Fruit fly (Drosophila melanogaster) whole organism, embryonic: Measurements from ENCODE around the gene mora.

Experiments used
- Bgb ChIP-seq: fragments of 200-800 bp; sonication (Bioruptor generic); IDR thresholded peaks from 2 replicates; pipeline ENCODE4 v1.3.6; 2022; ENCODE audit warnings: missing biosample characterization, missing genetic modification characterization; ENCODE audit not compliant: partially characterized antibody
- Blimp-1 ChIP-seq: fragments of 200-800 bp; sonication (Bioruptor generic); optimal IDR thresholded peaks from 3 replicates; lab custom pipeline; 2018; ENCODE audit warnings: missing biosample characterization, missing genetic modification characterization, mild to moderate bottlenecking, moderate library complexity, missing genetic modification reagents
- C15 ChIP-seq: fragments of 200-800 bp; sonication (Bioruptor generic); IDR thresholded peaks from 3 replicates; pipeline ENCODE4 v1.3.6; 2022; ENCODE audit warnings: missing biosample characterization, missing genetic modification characterization
- CG14050 ChIP-seq: fragments of 200-800 bp; sonication (Bioruptor generic); IDR thresholded peaks from 3 replicates; pipeline ENCODE4 v1.3.6; 2022; ENCODE audit warnings: missing biosample characterization, missing genetic modification characterization
- CG16815 ChIP-seq: fragments of 200-800 bp; sonication (Bioruptor generic); optimal IDR thresholded peaks from 3 replicates; lab custom pipeline; 2017; ENCODE audit warnings: missing biosample characterization, mild to moderate bottlenecking, missing genetic modification characterization
- CG17359 ChIP-seq: fragments of 200-800 bp; sonication (Bioruptor generic); optimal IDR thresholded peaks from 3 replicates; lab custom pipeline; 2018; ENCODE audit warnings: missing biosample characterization, mild to moderate bottlenecking, missing genetic modification characterization, moderate library complexity
- CG18764 ChIP-seq: fragments of 200-800 bp; sonication (Bioruptor generic); optimal IDR thresholded peaks from 3 replicates; lab custom pipeline; 2016; ENCODE audit warnings: missing biosample characterization, missing genetic modification characterization
- CG31224 ChIP-seq: fragments of 200-800 bp; sonication (Bioruptor generic); IDR thresholded peaks from 2 replicates; pipeline ENCODE4 v1.3.6; 2022; ENCODE audit warnings: missing biosample characterization, missing genetic modification characterization
- CG32767 ChIP-seq: fragments of 200-800 bp; sonication (Bioruptor generic); IDR thresholded peaks from 2 replicates; pipeline ENCODE4 v1.3.6; 2022; ENCODE audit warnings: missing biosample characterization, missing genetic modification characterization
- CG3995 ChIP-seq: fragments of 200-800 bp; sonication (Bioruptor generic); optimal IDR thresholded peaks from 3 replicates; lab custom pipeline; 2016; ENCODE audit warnings: missing biosample characterization, missing genetic modification characterization
- CG42726 ChIP-seq: fragments of 200-800 bp; sonication (Bioruptor generic); IDR thresholded peaks from 2 replicates; pipeline ENCODE4 v1.3.6; 2022; ENCODE audit warnings: missing biosample characterization, missing genetic modification characterization; ENCODE audit not compliant: partially characterized antibody
- CG4617 ChIP-seq: fragments of 200-800 bp; sonication (Bioruptor generic); optimal IDR thresholded peaks from 3 replicates; lab custom pipeline; 2016; ENCODE audit warnings: missing biosample characterization, missing genetic modification characterization, borderline replicate concordance
- CG4854 ChIP-seq: fragments of 200-800 bp; sonication (Bioruptor generic); optimal IDR thresholded peaks from 2 replicates; lab custom pipeline; 2016; ENCODE audit warnings: missing biosample characterization, missing genetic modification characterization, inconsistent platforms
- CG6689 ChIP-seq: fragments of 200-800 bp; sonication (Bioruptor generic); IDR thresholded peaks from 2 replicates; pipeline ENCODE4 v1.3.6; 2022; ENCODE audit warnings: missing biosample characterization, missing genetic modification characterization
- CG7372 ChIP-seq: fragments of 200-800 bp; sonication (Bioruptor generic); IDR thresholded peaks from 2 replicates; pipeline ENCODE4 v1.3.6; 2022; ENCODE audit warnings: missing biosample characterization, missing genetic modification characterization
- CG9609 ChIP-seq: fragments of 200-800 bp; sonication (Bioruptor generic); optimal IDR thresholded peaks from 3 replicates; lab custom pipeline; 2016; ENCODE audit warnings: missing biosample characterization, missing genetic modification characterization
- Dll ChIP-seq: fragments of 200-800 bp; sonication (Bioruptor generic); IDR thresholded peaks from 4 replicates; pipeline ENCODE4 v1.3.6; 2022; ENCODE audit warnings: missing biosample characterization, missing genetic modification characterization; ENCODE audit not compliant: partially characterized antibody
- Doc2 ChIP-seq: fragments of 200-800 bp; sonication (Bioruptor generic); IDR thresholded peaks from 2 replicates; pipeline ENCODE4 v1.3.6; 2022; ENCODE audit warnings: missing biosample characterization, missing genetic modification characterization
- Ets97D ChIP-seq: fragments of 200-800 bp; sonication (Bioruptor generic); optimal IDR thresholded peaks from 3 replicates; lab custom pipeline; 2016; ENCODE audit warnings: missing biosample characterization, missing genetic modification characterization
- HLH4C ChIP-seq: fragments of 200-800 bp; sonication (Bioruptor generic); IDR thresholded peaks from 3 replicates; pipeline ENCODE4 v1.3.6; 2022; ENCODE audit warnings: missing biosample characterization, missing genetic modification characterization; ENCODE audit not compliant: partially characterized antibody
- Hey ChIP-seq: fragments of 200-800 bp; sonication (Bioruptor generic); optimal IDR thresholded peaks from 3 replicates; lab custom pipeline; 2018; ENCODE audit warnings: missing biosample characterization, mild to moderate bottlenecking, missing genetic modification characterization
- Hmr ChIP-seq: fragments of 200-800 bp; sonication (Bioruptor generic); optimal IDR thresholded peaks from 3 replicates; lab custom pipeline; 2017; ENCODE audit warnings: mild to moderate bottlenecking, missing biosample characterization, missing genetic modification reagents, missing genetic modification characterization
- Hr78 ChIP-seq, 2 experiments: fragments of 200-800 bp in 1 of 2; fragments of >200 bp in 1 of 2; sonication (Bioruptor generic) in 1 of 2; optimal IDR thresholded peaks; 2 replicates each; lab custom pipeline; 2017 to 2019; ENCODE audit warnings: missing biosample characterization in 2 of 2, missing genetic modification characterization in 2 of 2, mild to moderate bottlenecking in 1 of 2, moderate library complexity in 1 of 2
- Hsf ChIP-seq: fragments of 200-800 bp; sonication (Bioruptor generic); optimal IDR thresholded peaks from 3 replicates; lab custom pipeline; 2016; ENCODE audit warnings: missing biosample characterization, missing genetic modification characterization
- Mad ChIP-seq: fragments of 200-800 bp; sonication (Bioruptor generic); optimal IDR thresholded peaks from 2 replicates; lab custom pipeline; 2016; ENCODE audit warnings: missing biosample characterization, missing genetic modification characterization
- Nf-YC ChIP-seq: fragments of 200-800 bp; optimal IDR thresholded peaks from 3 replicates; lab custom pipeline; 2019; ENCODE audit warnings: missing biosample characterization, mild to moderate bottlenecking, missing genetic modification characterization, moderate library complexity
- Spps ChIP-seq: fragments of 200-800 bp; sonication (Bioruptor generic); optimal IDR thresholded peaks from 2 replicates; lab custom pipeline; 2018; ENCODE audit warnings: missing biosample characterization, mild to moderate bottlenecking, missing genetic modification characterization
- Stat92E ChIP-seq, 3 experiments: fragments of >200 bp in 2 of 3; fragments of 200-800 bp in 1 of 3; sonication (Bioruptor generic) in 1 of 3; optimal IDR thresholded peaks; 2 replicates each; lab custom pipeline; 2017 to 2019; ENCODE audit warnings: missing biosample characterization in 3 of 3, missing genetic modification characterization in 3 of 3, mild to moderate bottlenecking in 1 of 3, moderate library complexity in 1 of 3
- Taf1 ChIP-seq: fragments of 200-800 bp; sonication (Bioruptor generic); IDR thresholded peaks from 2 replicates; pipeline ENCODE4 v1.3.6; 2022; ENCODE audit warnings: missing biosample characterization, missing genetic modification characterization
- YL-1 ChIP-seq: fragments of 200-800 bp; sonication (Bioruptor generic); optimal IDR thresholded peaks from 3 replicates; lab custom pipeline; 2017; ENCODE audit warnings: missing biosample characterization, mild to moderate bottlenecking, missing genetic modification characterization
- ab ChIP-seq: fragments of 200-800 bp; sonication (Bioruptor generic); optimal IDR thresholded peaks from 2 replicates; lab custom pipeline; 2016; ENCODE audit warnings: missing biosample characterization, missing genetic modification characterization
- chif ChIP-seq, 2 experiments: fragments of 200-800 bp; sonication (Bioruptor generic); optimal IDR thresholded peaks; 3 replicates each; lab custom pipeline; 2016; ENCODE audit warnings: missing biosample characterization in 2 of 2, missing genetic modification characterization in 2 of 2
- crc ChIP-seq: fragments of 200-800 bp; sonication (Bioruptor generic); optimal IDR thresholded peaks from 2 replicates; lab custom pipeline; 2016; ENCODE audit warnings: missing biosample characterization, missing genetic modification characterization
- dan ChIP-seq: fragments of 200-800 bp; sonication (Bioruptor generic); IDR thresholded peaks from 2 replicates; pipeline ENCODE4 v1.3.6; 2022; ENCODE audit warnings: missing biosample characterization, missing genetic modification characterization
- dati ChIP-seq: fragments of 200-800 bp; sonication (Bioruptor generic); IDR thresholded peaks from 2 replicates; pipeline ENCODE4 v1.3.6; 2022; ENCODE audit warnings: missing biosample characterization, missing genetic modification characterization
- ewg ChIP-seq: fragments of 200-800 bp; sonication (Bioruptor generic); optimal IDR thresholded peaks from 3 replicates; lab custom pipeline; 2017; ENCODE audit warnings: mild to moderate bottlenecking, missing biosample characterization, missing genetic modification reagents, missing genetic modification characterization
- exex ChIP-seq: fragments of 200-800 bp; sonication (Bioruptor generic); optimal IDR thresholded peaks from 4 replicates; lab custom pipeline; 2018; ENCODE audit warnings: missing biosample characterization, mild to moderate bottlenecking, missing genetic modification characterization, moderate library complexity
- fd3F ChIP-seq: fragments of 200-800 bp; sonication (Bioruptor generic); optimal IDR thresholded peaks from 2 replicates; lab custom pipeline; 2018; ENCODE audit warnings: missing biosample characterization, mild to moderate bottlenecking, missing genetic modification characterization, moderate library complexity
- fu2 ChIP-seq: fragments of 200-800 bp; sonication (Bioruptor generic); optimal IDR thresholded peaks from 2 replicates; lab custom pipeline; 2016; ENCODE audit warnings: missing biosample characterization, missing genetic modification characterization
- gcm ChIP-seq: fragments of 200-800 bp; sonication (Bioruptor generic); optimal IDR thresholded peaks from 2 replicates; lab custom pipeline; 2019; ENCODE audit warnings: missing biosample characterization, mild to moderate bottlenecking, missing genetic modification characterization, moderate library complexity
- gsb-n ChIP-seq: fragments of 200-800 bp; sonication (Bioruptor generic); optimal IDR thresholded peaks from 3 replicates; lab custom pipeline; 2018; ENCODE audit warnings: missing biosample characterization, mild to moderate bottlenecking, missing genetic modification characterization
- lab ChIP-seq: fragments of 200-800 bp; sonication (Bioruptor generic); optimal IDR thresholded peaks from 3 replicates; lab custom pipeline; 2017; ENCODE audit warnings: missing biosample characterization, missing genetic modification characterization, mild to moderate bottlenecking, moderate library complexity, missing genetic modification reagents
- onecut ChIP-seq: fragments of 200-800 bp; sonication (Bioruptor generic); IDR thresholded peaks from 2 replicates; pipeline ENCODE4 v1.3.6; 2022; ENCODE audit warnings: missing biosample characterization, missing genetic modification characterization
- org-1 ChIP-seq: fragments of 200-800 bp; sonication (Bioruptor generic); optimal IDR thresholded peaks from 2 replicates; lab custom pipeline; 2017; ENCODE audit warnings: missing biosample characterization, missing genetic modification characterization
- psq ChIP-seq: fragments of 200-800 bp; sonication (Bioruptor generic); optimal IDR thresholded peaks from 2 replicates; lab custom pipeline; 2017; ENCODE audit warnings: missing biosample characterization, missing genetic modification characterization
- scrt ChIP-seq: fragments of 200-800 bp; sonication (Bioruptor generic); optimal IDR thresholded peaks from 2 replicates; lab custom pipeline; 2018; ENCODE audit warnings: missing biosample characterization, mild to moderate bottlenecking, missing genetic modification characterization, moderate library complexity
- sug ChIP-seq: fragments of 200-800 bp; optimal IDR thresholded peaks from 2 replicates; lab custom pipeline; 2019; ENCODE audit warnings: missing biosample characterization, mild to moderate bottlenecking, missing genetic modification characterization, moderate library complexity
- yki ChIP-seq: fragments of >200 bp; optimal IDR thresholded peaks from 3 replicates; lab custom pipeline; 2018

The mora gene

dm6 chr3R:24151924-24152809, 34.0 kb upstream of the mora start, which contains the start of the genes p38a and CG6178 (continued):
- TF ChIP-seq psq (peak; percentile 90), Hr78 (GFP tag; optimal IDR thresholded peaks at IDR 0.05; lab: Kevin White, UChicago) (peak in 1 of 2 experiments; percentile 83), yki (lab: Kevin White, UChicago) (no peak), CG6689 (peak; percentile 98), ewg (GFP tag; lab: Kevin White, UChicago) (peak; percentile 92), Hsf (peak; percentile 66), Taf1 (GFP tag; lab: Robert Waterston, UW) (peak; percentile 88), exex (tag; lab: Kevin White, UChicago) (peak; percentile 89), Bgb (GFP tag; lab: Robert Waterston, UW) (peak; percentile 8; the same call in 1 of the 2 replicates), CG4617 (GFP tag; lab: Kevin White, UChicago) (peak; percentile 82), dan (GFP tag; lab: Robert Waterston, UW) (0 out of 2 replicates have a peak, but pooled peaks have one; percentile 29), gsb-n (peak; percentile 96), CG31224 (GFP tag; lab: Robert Waterston, UW) (peak; percentile 93), CG14050 (GFP tag; lab: Robert Waterston, UW) (peak; percentile 96), C15 (GFP tag; lab: Robert Waterston, UW) (peak; percentile 95), CG16815 (GFP tag; lab: Kevin White, UChicago) (peak; percentile 94), Hmr (GFP tag; lab: Kevin White, UChicago) (peak; percentile 98), CG18764 (peak; percentile 86), ab (GFP tag; lab: Kevin White, UChicago) (no peak), CG3995 (GFP tag; lab: Kevin White, UChicago) (peak; percentile 39), Blimp-1 (peak; percentile 96), CG4854 (GFP tag; lab: Kevin White, UChicago) (peak; percentile 69), chif (GFP tag; optimal IDR thresholded peaks at IDR 0.05; lab: Kevin White, UChicago) (peak in 1 of 2 experiments; percentile 27), fu2 (GFP tag; lab: Kevin White, UChicago) (peak; percentile 62), Ets97D (GFP tag; lab: Kevin White, UChicago) (peak; percentile 50), Stat92E (GFP tag; optimal IDR thresholded peaks at IDR 0.05; lab: Kevin White, UChicago) (peak in 1 of 3 experiments; percentile 76), CG17359 (tag; lab: Kevin White, UChicago) (peak; percentile 97), Nf-YC (tag; lab: Kevin White, UChicago) (peak; percentile 93), HLH4C (GFP tag; lab: Robert Waterston, UW) (no peak), onecut (GFP tag; lab: Robert Waterston, UW) (peak; percentile 81), gcm (GFP tag; lab: Kevin White, UChicago) (peak; percentile 98), CG7372 (GFP tag; lab: Robert Waterston, UW) (peak; percentile 96), Hey (tag; lab: Kevin White, UChicago) (peak; percentile 53), crc (GFP tag; lab: Kevin White, UChicago) (no peak), Doc2 (GFP tag; lab: Robert Waterston, UW) (peak; percentile 89), fd3F (GFP tag; lab: Kevin White, UChicago) (peak; percentile 98), Mad (GFP tag; lab: Kevin White, UChicago) (peak; percentile 73), Spps (tag; lab: Kevin White, UChicago) (peak; percentile 92), sug (peak; percentile 95), CG9609 (GFP tag; lab: Kevin White, UChicago) (peak; percentile 64), CG42726 (no peak), YL-1 (peak; percentile 78), lab (GFP tag; lab: Kevin White, UChicago) (peak; percentile 98), org-1 (GFP tag; lab: Kevin White, UChicago) (peak; percentile 92), Dll (GFP tag; lab: Robert Waterston, UW) (no peak), scrt (GFP tag; lab: Kevin White, UChicago) (peak; percentile 94), CG32767 (GFP tag; lab: Robert Waterston, UW) (peak; percentile 98), dati (GFP tag; lab: Robert Waterston, UW) (peak; percentile 84)
